Worm (Caenorhabditis elegans): ENCODE results near the gene idpc-7.

- no peak for TF ChIP-seq him-1 (tag; optimal IDR thresholded peaks at IDR 0.05)
- TF ChIP-seq W03F9.2 (tag; optimal IDR thresholded peaks at IDR 0.05), result no peak
Measured at ce11 chrV:9654154-9654805, 35.5 kb upstream of the idpc-7 start, which contains the start of gene cyp-29A4.

All from whole organism, L4/young adult.